ENCODE assay signal across 2 fruit fly cellular contexts in the genomic region with DNA sequence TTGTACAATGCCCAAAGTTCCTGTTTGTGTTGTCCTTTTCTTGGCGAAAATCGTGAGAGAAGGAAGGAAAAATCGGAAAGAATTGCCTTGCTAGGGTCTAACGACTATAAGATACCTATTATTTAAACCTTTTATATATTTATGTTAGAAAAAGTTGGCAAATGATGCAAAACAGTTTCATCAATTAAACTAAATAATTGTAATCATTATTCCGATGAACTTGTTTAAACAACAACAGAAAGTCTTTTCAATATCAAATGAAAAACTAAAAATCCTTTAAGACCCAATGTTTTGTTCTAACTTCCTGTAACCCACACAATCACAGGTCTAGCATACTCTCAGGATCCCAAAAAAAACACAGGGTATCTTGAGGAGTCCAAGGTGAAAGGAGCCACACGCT.
A peak's percentile ranks its signal among the peaks of the same experiment; 100 is the strongest.
TF ChIP-seq lines count a peak whose summit lies in the region.

No protein-coding gene starts in this region.

- no peak for TF ChIP-seq CTCF in whole organism, embryonic (GFP tag; optimal IDR thresholded peaks at IDR 0.05; lab: Kevin White, UChicago)

TF ChIP-seq in whole organism, embryonic, 481 proteins besides CTCF, POLR2A, EP300 and RAD21:
- no peak for TF ChIP-seq Med (GFP tag; lab: Kevin White, UChicago)
- no peak for TF ChIP-seq CG9437 (GFP tag; optimal IDR thresholded peaks at IDR 0.05; lab: Kevin White, UChicago)
- peak; percentile 8 for TF ChIP-seq CG9727 (GFP tag; optimal IDR thresholded peaks at IDR 0.05; lab: Kevin White, UChicago)
- TF ChIP-seq gsb (GFP tag; IDR thresholded peaks at IDR 0.05; lab: Robert Waterston, UW): no peak
- TF ChIP-seq prd (optimal IDR thresholded peaks at IDR 0.05; lab: Kevin White, UChicago): no peak
- peak; percentile 48; the same call in 2 of the 3 replicates for TF ChIP-seq prd (GFP tag; IDR thresholded peaks at IDR 0.05; lab: Robert Waterston, UW)
- peak in 1 of 2 experiments; percentile 14 for TF ChIP-seq pan (optimal IDR thresholded peaks at IDR 0.05; lab: Kevin White, UChicago)
- peak in 1 of 2 experiments; percentile 46 for TF ChIP-seq pan (GFP tag; optimal IDR thresholded peaks at IDR 0.05 in 1 of 2, IDR thresholded peaks at IDR 0.05 in 1 of 2)
- TF ChIP-seq sens (GFP tag; lab: Kevin White, UChicago): peak; percentile 17
- peak; percentile 0 for TF ChIP-seq gem (tag; optimal IDR thresholded peaks at IDR 0.05; lab: Kevin White, UChicago)
- TF ChIP-seq Lhr (GFP tag; optimal IDR thresholded peaks at IDR 0.05; lab: Kevin White, UChicago): no peak
- TF ChIP-seq tx (GFP tag; optimal IDR thresholded peaks at IDR 0.05; lab: Kevin White, UChicago): no peak
- no peak for TF ChIP-seq CG18619 (GFP tag; optimal IDR thresholded peaks at IDR 0.05; lab: Kevin White, UChicago)
- TF ChIP-seq CG10979 (tag; optimal IDR thresholded peaks at IDR 0.05; lab: Kevin White, UChicago): peak; percentile 10
- peak; percentile 23; the same call in 1 of the 2 replicates for TF ChIP-seq Xrp1 (GFP tag; IDR thresholded peaks at IDR 0.05; lab: Robert Waterston, UW)
- no peak for TF ChIP-seq Drgx (GFP tag; IDR thresholded peaks at IDR 0.05; lab: Robert Waterston, UW)
- no peak for TF ChIP-seq cg (GFP tag; optimal IDR thresholded peaks at IDR 0.05; lab: Kevin White, UChicago)
- no peak for TF ChIP-seq hkb (optimal IDR thresholded peaks at IDR 0.05; lab: Kevin White, UChicago)
- TF ChIP-seq hkb (GFP tag; IDR thresholded peaks at IDR 0.05; lab: Robert Waterston, UW): no peak
- TF ChIP-seq Bteb2 (GFP tag; optimal IDR thresholded peaks at IDR 0.05; lab: Kevin White, UChicago): no peak
- no peak for TF ChIP-seq CG11398 (GFP tag; optimal IDR thresholded peaks at IDR 0.05; lab: Kevin White, UChicago)
- TF ChIP-seq pum (GFP tag; optimal IDR thresholded peaks at IDR 0.05; lab: Kevin White, UChicago): no peak
- TF ChIP-seq zen (tag; optimal IDR thresholded peaks at IDR 0.05; lab: Kevin White, UChicago): peak; percentile 49
- no peak for TF ChIP-seq pzg (GFP tag; optimal IDR thresholded peaks at IDR 0.05; lab: Kevin White, UChicago)
- peak; percentile 54 for TF ChIP-seq CG15696 (tag; optimal IDR thresholded peaks at IDR 0.05; lab: Kevin White, UChicago)
- TF ChIP-seq pb (GFP tag; optimal IDR thresholded peaks at IDR 0.05; lab: Kevin White, UChicago): no peak
- peak; percentile 33 for TF ChIP-seq dmrt11E (tag; optimal IDR thresholded peaks at IDR 0.05; lab: Kevin White, UChicago)
- peak; percentile 16 for TF ChIP-seq D19B (GFP tag; optimal IDR thresholded peaks at IDR 0.05; lab: Kevin White, UChicago)
- no peak for TF ChIP-seq CG9215 (GFP tag; IDR thresholded peaks at IDR 0.05; lab: Robert Waterston, UW)
- no peak for TF ChIP-seq mirr (GFP tag; optimal IDR thresholded peaks at IDR 0.05; lab: Kevin White, UChicago)
- TF ChIP-seq row (GFP tag; IDR thresholded peaks at IDR 0.05; lab: Robert Waterston, UW): 0 out of 3 replicates have a peak, but pooled peaks have one; percentile 13

TF ChIP-seq in whole organism, prepupa, 60 proteins besides CTCF, POLR2A, EP300 and RAD21:
- peak; percentile 4 for TF ChIP-seq Eip78C (GFP tag; lab: Kevin White, UChicago)
- TF ChIP-seq svp (GFP tag; lab: Kevin White, UChicago): peak; percentile 61
- no peak for TF ChIP-seq spab (GFP tag; optimal IDR thresholded peaks at IDR 0.05; lab: Kevin White, UChicago)
